Fruit fly (Drosophila melanogaster) whole organism, pupa: ENCODE data around the gene Flad1.

ENCODE experiments used
- CG10348 ChIP-seq: fragments of 200-800 bp; sonication (Bioruptor generic); IDR thresholded peaks from 2 replicates; pipeline ENCODE4 v1.3.6; 2022; ENCODE audit warnings: missing biosample characterization, missing genetic modification characterization
- CG12605 ChIP-seq: fragments of 200-800 bp; sonication (Bioruptor generic); IDR thresholded peaks from 2 replicates; pipeline ENCODE4 v1.3.6; 2022; ENCODE audit warnings: missing biosample characterization, missing genetic modification characterization
- CG13204 ChIP-seq: fragments of 200-800 bp; sonication (Bioruptor generic); optimal IDR thresholded peaks from 2 replicates; lab custom pipeline; 2018; ENCODE audit warnings: missing biosample characterization, mild to moderate bottlenecking, missing genetic modification characterization, moderate library complexity
- CG14655 ChIP-seq: fragments of 200-800 bp; sonication (Bioruptor generic); optimal IDR thresholded peaks from 3 replicates; lab custom pipeline; 2017; ENCODE audit warnings: mild to moderate bottlenecking, missing biosample characterization, missing genetic modification reagents, missing genetic modification characterization
- CG15710 ChIP-seq: fragments of 200-800 bp; sonication (Bioruptor generic); optimal IDR thresholded peaks from 2 replicates; lab custom pipeline; 2018; ENCODE audit warnings: missing biosample characterization, mild to moderate bottlenecking, missing genetic modification characterization, moderate library complexity
- CG17806 ChIP-seq: fragments of 200-800 bp; sonication (Bioruptor generic); optimal IDR thresholded peaks from 2 replicates; lab custom pipeline; 2018; ENCODE audit warnings: missing biosample characterization, mild to moderate bottlenecking, missing genetic modification characterization, moderate library complexity
- CG32121 ChIP-seq: fragments of 200-800 bp; sonication (Bioruptor generic); IDR thresholded peaks from 2 replicates; pipeline ENCODE4 v1.3.6; 2022; ENCODE audit warnings: missing biosample characterization, missing genetic modification characterization
- CG34367 ChIP-seq: fragments of 200-800 bp; sonication (Bioruptor generic); optimal IDR thresholded peaks from 2 replicates; lab custom pipeline; 2018; ENCODE audit warnings: missing biosample characterization, mild to moderate bottlenecking, missing genetic modification characterization
- CG4496 ChIP-seq: fragments of 200-800 bp; sonication (Bioruptor generic); IDR thresholded peaks from 3 replicates; pipeline ENCODE4 v1.3.6; 2022; ENCODE audit warnings: missing biosample characterization, missing genetic modification characterization
- CG8159 ChIP-seq: fragments of 200-800 bp; sonication (Bioruptor generic); optimal IDR thresholded peaks from 3 replicates; lab custom pipeline; 2018; ENCODE audit warnings: missing biosample characterization, mild to moderate bottlenecking, missing genetic modification characterization, moderate library complexity
- CG8301 ChIP-seq: fragments of 200-800 bp; sonication (Bioruptor generic); optimal IDR thresholded peaks from 2 replicates; lab custom pipeline; 2018; ENCODE audit warnings: missing biosample characterization, mild to moderate bottlenecking, missing genetic modification characterization
- CG9948 ChIP-seq: fragments of 200-800 bp; sonication (Bioruptor generic); optimal IDR thresholded peaks from 2 replicates; lab custom pipeline; 2018; ENCODE audit warnings: missing biosample characterization, mild to moderate bottlenecking, missing genetic modification characterization, moderate library complexity
- D1 ChIP-seq: fragments of 200-800 bp; sonication (Bioruptor generic); optimal IDR thresholded peaks from 2 replicates; lab custom pipeline; 2018; ENCODE audit warnings: missing biosample characterization, mild to moderate bottlenecking, missing genetic modification characterization, moderate library complexity
- EcR ChIP-seq: fragments of 200-800 bp; sonication (Bioruptor generic); optimal IDR thresholded peaks from 3 replicates; lab custom pipeline; 2019; ENCODE audit warnings: missing biosample characterization, missing genetic modification characterization, mild to moderate bottlenecking, moderate library complexity, missing genetic modification reagents
- Ets98B ChIP-seq: fragments of 200-800 bp; sonication (Bioruptor generic); IDR thresholded peaks from 2 replicates; pipeline ENCODE4 v1.3.6; 2022; ENCODE audit warnings: missing biosample characterization, missing genetic modification characterization
- Pif1A ChIP-seq: fragments of 200-800 bp; sonication (Bioruptor generic); optimal IDR thresholded peaks from 3 replicates; lab custom pipeline; 2016; ENCODE audit warnings: missing biosample characterization, missing genetic modification characterization
- Pif1B ChIP-seq: fragments of 200-800 bp; sonication (Bioruptor generic); optimal IDR thresholded peaks from 3 replicates; lab custom pipeline; 2016; ENCODE audit warnings: missing biosample characterization, missing genetic modification characterization
- Snoo ChIP-seq: fragments of 200-800 bp; sonication (Bioruptor generic); optimal IDR thresholded peaks from 3 replicates; lab custom pipeline; 2017; ENCODE audit warnings: missing biosample characterization, mild to moderate bottlenecking, missing genetic modification characterization, inconsistent platforms
- fd96Ca ChIP-seq: fragments of 200-800 bp; sonication (Bioruptor generic); IDR thresholded peaks from 3 replicates; pipeline ENCODE4 v1.3.6; 2022; ENCODE audit warnings: missing biosample characterization, missing genetic modification characterization
- gl ChIP-seq: fragments of 200-800 bp; sonication (Bioruptor generic); optimal IDR thresholded peaks from 2 replicates; lab custom pipeline; 2018; ENCODE audit warnings: missing biosample characterization, mild to moderate bottlenecking, missing genetic modification characterization
- rn ChIP-seq: fragments of 200-800 bp; sonication (Bioruptor generic); IDR thresholded peaks from 2 replicates; pipeline ENCODE4 v1.3.6; 2022; ENCODE audit warnings: missing biosample characterization, missing genetic modification characterization

Gene Flad1

dm6 chrX:12903099-12903616 lies at the start of gene Flad1:
Gene Flad1 (minus strand): TSS chrX:12903516.
- TF ChIP-seq CG12605 (GFP tag; lab: Robert Waterston, UW): peak; percentile 18; the same call in 1 of the 2 replicates
- 0 out of 3 replicates have a peak, but pooled peaks have one; percentile 20 for TF ChIP-seq fd96Ca (GFP tag; lab: Robert Waterston, UW)
- no peak for TF ChIP-seq CG8159 (tag; lab: Kevin White, UChicago)
- TF ChIP-seq CG32121 (GFP tag; lab: Robert Waterston, UW): 0 out of 2 replicates have a peak, but pooled peaks have one; percentile 8

- TF ChIP-seq D1 (tag; lab: Kevin White, UChicago) (no peak), rn (GFP tag; lab: Robert Waterston, UW) (no peak), CG15710 (tag; lab: Kevin White, UChicago) (no peak), CG4496 (GFP tag; lab: Robert Waterston, UW) (no peak), Pif1A (GFP tag; lab: Kevin White, UChicago) (no peak), CG13204 (GFP tag; lab: Kevin White, UChicago) (no peak), CG8301 (tag; lab: Kevin White, UChicago) (no peak), CG12605 (GFP tag; lab: Robert Waterston, UW) (no peak), Ets98B (GFP tag; lab: Robert Waterston, UW) (no peak), fd96Ca (GFP tag; lab: Robert Waterston, UW) (no peak), gl (tag; lab: Kevin White, UChicago) (no peak), Snoo (tag; lab: Kevin White, UChicago) (no peak), CG14655 (GFP tag; lab: Kevin White, UChicago) (no peak), CG34367 (no peak), CG32121 (GFP tag; lab: Robert Waterston, UW) (no peak), CG17806 (no peak), CG10348 (no peak), CG9948 (tag; lab: Kevin White, UChicago) (no peak), Pif1B (GFP tag; lab: Kevin White, UChicago) (no peak)
Measured at dm6 chrX:12947670-12948069, 44.4 kb upstream of the Flad1 start.

- no peak for TF ChIP-seq Pif1B (GFP tag; lab: Kevin White, UChicago)
- TF ChIP-seq rn (GFP tag; lab: Robert Waterston, UW): no peak
- TF ChIP-seq CG34367: no peak
- TF ChIP-seq CG15710 (tag; lab: Kevin White, UChicago): no peak
- no peak for TF ChIP-seq Pif1A (GFP tag; lab: Kevin White, UChicago)
- no peak for TF ChIP-seq D1 (tag; lab: Kevin White, UChicago)
- no peak for TF ChIP-seq CG4496 (GFP tag; lab: Robert Waterston, UW)
- no peak for TF ChIP-seq gl (tag; lab: Kevin White, UChicago)
- TF ChIP-seq CG8301 (tag; lab: Kevin White, UChicago): no peak
- no peak for TF ChIP-seq fd96Ca (GFP tag; lab: Robert Waterston, UW)
- no peak for TF ChIP-seq Ets98B (GFP tag; lab: Robert Waterston, UW)
- no peak for TF ChIP-seq CG13204 (GFP tag; lab: Kevin White, UChicago)
Measured at dm6 chrX:12940396-12940795, 37.1 kb upstream of the Flad1 start.

dm6 chrX:12939951-12940350 lies 36.6 kb upstream of the Flad1 start:
- TF ChIP-seq CG8159 (tag; lab: Kevin White, UChicago) (peak; percentile 49), CG9948 (tag; lab: Kevin White, UChicago) (no peak), EcR (GFP tag; lab: Kevin White, UChicago) (peak; percentile 46), Snoo (tag; lab: Kevin White, UChicago) (peak; percentile 18), Pif1A (GFP tag; lab: Kevin White, UChicago) (no peak), CG34367 (no peak), CG15710 (tag; lab: Kevin White, UChicago) (peak; percentile 42), CG32121 (GFP tag; lab: Robert Waterston, UW) (no peak), CG12605 (GFP tag; lab: Robert Waterston, UW) (no peak), CG14655 (GFP tag; lab: Kevin White, UChicago) (peak; percentile 23)

- TF ChIP-seq fd96Ca (GFP tag; lab: Robert Waterston, UW): no peak
- no peak for TF ChIP-seq Ets98B (GFP tag; lab: Robert Waterston, UW)
- TF ChIP-seq CG8301 (tag; lab: Kevin White, UChicago): no peak
- TF ChIP-seq CG13204 (GFP tag; lab: Kevin White, UChicago): no peak
- no peak for TF ChIP-seq CG15710 (tag; lab: Kevin White, UChicago)
- no peak for TF ChIP-seq rn (GFP tag; lab: Robert Waterston, UW)
- no peak for TF ChIP-seq CG8159 (tag; lab: Kevin White, UChicago)
- no peak for TF ChIP-seq CG14655 (GFP tag; lab: Kevin White, UChicago)
- no peak for TF ChIP-seq CG9948 (tag; lab: Kevin White, UChicago)
- no peak for TF ChIP-seq CG4496 (GFP tag; lab: Robert Waterston, UW)
- TF ChIP-seq gl (tag; lab: Kevin White, UChicago): no peak
- no peak for TF ChIP-seq CG12605 (GFP tag; lab: Robert Waterston, UW)
- TF ChIP-seq Snoo (tag; lab: Kevin White, UChicago): no peak
- TF ChIP-seq CG17806: no peak
- TF ChIP-seq CG10348: no peak
Measured at dm6 chrX:12939021-12939420, 35.7 kb upstream of the Flad1 start.
